Fruit fly (Drosophila melanogaster): Measurements from ENCODE around the gene CG18048.

Gene CG18048

DNA sequence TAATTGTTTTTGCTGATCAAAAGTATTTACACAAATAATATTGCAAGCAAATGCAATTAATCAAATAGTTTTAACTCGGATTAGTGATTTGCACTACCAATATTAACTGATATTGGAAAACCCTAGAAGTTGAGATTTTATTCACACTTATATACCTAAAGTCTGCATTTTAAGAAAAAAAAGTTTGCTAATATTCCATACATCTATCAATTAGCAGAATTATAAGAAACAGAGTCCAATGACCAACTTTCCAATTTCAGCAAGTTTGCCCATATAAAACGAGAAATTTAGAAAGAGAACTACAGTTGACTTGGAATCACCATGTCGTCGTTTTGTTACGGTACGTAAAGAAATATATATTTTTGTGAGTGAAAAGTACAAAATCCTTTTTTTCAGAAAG lies 39.3 kb upstream of the CG18048 start, which contains the start of gene CG46026:
Gene CG46026 (plus strand): TSS at position 301 of the 400 bp plus-strand sequence.
- no peak for TF ChIP-seq CG32264 (GFP tag; optimal IDR thresholded peaks at IDR 0.05)

DNA sequence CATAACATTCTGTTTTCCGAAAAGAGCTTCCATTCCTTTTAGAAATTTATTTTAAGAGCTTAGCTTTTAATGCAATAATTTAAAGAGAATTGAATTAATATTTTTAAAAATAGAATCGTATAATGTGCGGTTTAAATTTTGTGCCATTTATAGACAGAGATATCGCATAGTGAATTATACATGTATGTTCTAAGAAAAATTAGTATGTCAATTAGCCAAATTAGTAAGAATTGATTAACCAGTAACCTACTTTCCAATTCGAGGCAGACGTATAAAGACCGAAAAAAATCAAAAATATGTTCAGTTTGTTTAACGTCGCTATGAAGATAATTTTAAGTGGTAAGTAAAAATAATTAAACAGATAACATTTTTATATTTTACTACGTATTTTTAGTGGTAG lies 36.2 kb upstream of the CG18048 start, which contains the start of gene CG31560:
Gene CG31560 (plus strand): TSS at position 301 of the 400 bp plus-strand sequence.
- TF ChIP-seq sv (GFP tag; optimal IDR thresholded peaks at IDR 0.05) (no peak), HLH106 (tag; optimal IDR thresholded peaks at IDR 0.05) (no peak), GATAd (GFP tag; optimal IDR thresholded peaks at IDR 0.05) (no peak), sage (GFP tag; optimal IDR thresholded peaks at IDR 0.05) (no peak), Dif (GFP tag; optimal IDR thresholded peaks at IDR 0.05; ENCODE audit: partially characterized antibody) (no peak), Hnf4 (GFP tag; optimal IDR thresholded peaks at IDR 0.05) (no peak), ey (GFP tag; optimal IDR thresholded peaks at IDR 0.05) (no peak), dsf (GFP tag; optimal IDR thresholded peaks at IDR 0.05; ENCODE audit: borderline replicate concordance) (no peak), Rel (GFP tag; optimal IDR thresholded peaks at IDR 0.05) (no peak), Rel (tag; optimal IDR thresholded peaks at IDR 0.05) (no peak)

DNA sequence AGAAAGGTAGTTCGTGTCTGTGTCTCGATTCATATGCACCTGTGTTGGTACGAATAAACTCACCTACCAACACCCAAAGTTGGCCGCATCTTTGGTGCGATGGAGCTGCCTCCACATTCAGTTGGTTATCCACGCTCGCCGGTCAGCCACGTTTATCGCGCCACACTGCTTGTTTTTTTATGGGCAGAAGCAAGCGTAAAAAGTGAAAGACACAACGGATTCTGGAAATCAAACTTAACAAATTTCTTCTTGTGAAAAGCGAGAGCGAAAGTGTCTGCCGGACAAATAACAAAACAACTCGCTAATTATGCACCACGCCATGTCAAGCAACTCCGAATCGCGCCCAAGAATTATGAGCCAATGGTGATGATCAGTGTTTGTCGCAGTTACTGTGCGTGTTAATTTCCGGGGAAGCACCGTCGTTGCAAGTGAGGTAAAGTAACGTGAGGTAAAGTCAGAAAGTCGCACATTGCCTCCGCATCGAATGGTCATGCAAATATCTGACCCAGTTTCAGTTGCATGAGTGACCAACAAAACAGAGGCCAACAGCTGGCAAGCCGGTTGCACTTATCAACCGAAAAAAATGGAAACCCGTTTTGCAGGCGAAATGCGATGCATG lies 34.2 kb upstream of the CG18048 start, which contains the start of gene Osi17:
Gene Osi17 (plus strand): TSS at position 132 of the 619 bp plus-strand sequence.
- no peak for TF ChIP-seq tai (GFP tag; optimal IDR thresholded peaks at IDR 0.05)
- peak; percentile 16 for TF ChIP-seq fru (GFP tag; optimal IDR thresholded peaks at IDR 0.05)

DNA sequence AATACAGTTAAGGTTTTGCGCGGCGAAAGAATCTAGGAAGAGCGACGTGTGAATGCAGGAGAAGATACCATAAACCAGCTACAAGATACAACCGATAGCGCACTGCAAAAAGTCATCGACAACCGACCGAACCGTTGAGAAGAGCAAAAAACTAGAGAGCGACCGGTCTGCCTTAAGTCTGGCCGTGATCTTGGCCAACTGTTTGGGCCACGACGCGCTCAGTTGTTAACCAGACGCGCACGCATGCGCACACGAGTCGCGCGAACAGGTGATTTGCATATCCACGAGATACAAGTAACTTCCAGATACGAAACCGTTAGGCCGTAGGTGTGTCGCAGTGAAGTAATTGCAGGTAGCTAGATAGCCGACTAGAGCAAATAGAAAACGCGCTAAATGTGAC lies 30.8 kb upstream of the CG18048 start:
- TF ChIP-seq Hnf4 (GFP tag; optimal IDR thresholded peaks at IDR 0.05) (no peak), Abd-B (GFP tag; optimal IDR thresholded peaks at IDR 0.05) (no peak), usp (GFP tag; optimal IDR thresholded peaks at IDR 0.05) (no peak), ey (GFP tag; optimal IDR thresholded peaks at IDR 0.05) (no peak), HLH106 (tag; optimal IDR thresholded peaks at IDR 0.05) (no peak), brk (GFP tag; optimal IDR thresholded peaks at IDR 0.05) (no peak), fru (GFP tag; optimal IDR thresholded peaks at IDR 0.05) (no peak), Dfd (GFP tag; optimal IDR thresholded peaks at IDR 0.05) (no peak), foxo (GFP tag; optimal IDR thresholded peaks at IDR 0.05) (no peak), Dif (GFP tag; optimal IDR thresholded peaks at IDR 0.05; ENCODE audit: partially characterized antibody) (no peak)

DNA sequence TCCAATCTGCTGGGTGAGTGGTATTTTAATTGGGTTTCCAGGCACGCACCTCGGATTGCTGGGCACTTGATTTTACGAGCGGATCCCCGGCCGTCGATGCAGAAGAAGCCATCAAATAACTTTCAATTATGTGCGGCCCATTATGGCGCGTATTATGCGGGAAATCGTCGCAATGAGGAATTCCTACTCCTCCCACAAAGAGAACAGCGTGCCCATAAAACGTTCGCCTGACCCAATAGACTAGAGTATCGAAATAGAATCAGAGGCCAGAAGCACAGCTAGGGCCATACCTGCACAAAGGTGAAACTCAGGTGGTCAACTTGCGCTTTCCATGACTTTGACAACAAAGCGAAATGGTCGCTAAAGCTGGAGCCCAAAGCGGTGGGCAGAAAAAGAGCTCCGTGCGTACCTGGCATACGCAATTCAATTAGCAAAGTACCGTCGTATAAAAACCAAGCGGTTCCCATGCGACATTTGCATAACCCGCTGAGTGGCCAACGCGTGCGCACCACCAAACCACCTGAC lies 16.1 kb upstream of the CG18048 start, which contains the start of gene Osi18:
Gene Osi18 (plus strand): TSS at position 475 of the 525 bp plus-strand sequence.
- no peak for TF ChIP-seq Dfd (GFP tag; optimal IDR thresholded peaks at IDR 0.05)
- no peak for TF ChIP-seq Abd-B (GFP tag; optimal IDR thresholded peaks at IDR 0.05)
- no peak for TF ChIP-seq Hr78 (GFP tag; optimal IDR thresholded peaks at IDR 0.05)
- no peak for TF ChIP-seq CG32264 (GFP tag; optimal IDR thresholded peaks at IDR 0.05)
- TF ChIP-seq rgr (GFP tag; optimal IDR thresholded peaks at IDR 0.05): no peak
- no peak for TF ChIP-seq Dif (GFP tag; optimal IDR thresholded peaks at IDR 0.05; ENCODE audit: partially characterized antibody)
- TF ChIP-seq HLH106 (tag; optimal IDR thresholded peaks at IDR 0.05): no peak
- TF ChIP-seq Sp1 (GFP tag; optimal IDR thresholded peaks at IDR 0.05): no peak
- no peak for TF ChIP-seq Vsx2 (GFP tag; optimal IDR thresholded peaks at IDR 0.05; ENCODE audit: partially characterized antibody)
- no peak for TF ChIP-seq Mio (GFP tag; optimal IDR thresholded peaks at IDR 0.05)
- no peak for TF ChIP-seq Rel (GFP tag; optimal IDR thresholded peaks at IDR 0.05)
- no peak for TF ChIP-seq Rel (tag; optimal IDR thresholded peaks at IDR 0.05)
- TF ChIP-seq Jra (GFP tag; optimal IDR thresholded peaks at IDR 0.05): no peak
- TF ChIP-seq pan (optimal IDR thresholded peaks at IDR 0.05): no peak
- no peak for TF ChIP-seq h (GFP tag; optimal IDR thresholded peaks at IDR 0.05)
- no peak for TF ChIP-seq sage (GFP tag; optimal IDR thresholded peaks at IDR 0.05)
- no peak for TF ChIP-seq br (GFP tag; optimal IDR thresholded peaks at IDR 0.05)
- TF ChIP-seq fru (GFP tag; optimal IDR thresholded peaks at IDR 0.05): no peak
- TF ChIP-seq jim (GFP tag; optimal IDR thresholded peaks at IDR 0.05): no peak
- TF ChIP-seq brk (GFP tag; optimal IDR thresholded peaks at IDR 0.05): no peak

DNA sequence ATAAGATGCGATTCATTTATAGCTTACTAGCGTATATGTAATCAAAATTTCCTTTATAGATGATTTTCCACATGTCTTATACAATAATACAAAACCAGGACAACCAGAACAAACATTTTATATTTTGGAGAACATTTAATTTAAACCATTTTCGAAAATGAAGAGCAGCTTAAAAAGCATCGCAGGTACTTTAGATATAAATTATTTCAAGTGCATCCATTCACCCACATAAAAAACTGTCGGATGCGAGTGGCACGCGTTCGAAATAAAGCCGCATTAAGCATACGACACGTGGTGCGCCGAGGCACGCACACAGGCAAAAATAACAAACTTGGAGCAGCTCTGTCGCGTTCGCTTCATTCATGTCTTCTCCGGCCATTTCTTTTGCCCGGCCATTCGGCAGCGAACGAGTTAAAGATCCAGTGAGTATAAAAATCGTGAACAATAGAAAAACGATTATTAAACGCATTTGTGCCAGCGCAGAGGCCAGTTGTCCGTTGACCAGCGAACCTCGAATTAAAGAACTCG lies 10.9 kb upstream of the CG18048 start, which contains the start of gene Osi19:
Gene Osi19 (plus strand): TSS at position 457 of the 528 bp plus-strand sequence.
- no peak for TF ChIP-seq tai (GFP tag; optimal IDR thresholded peaks at IDR 0.05)
- TF ChIP-seq HLH106 (tag; optimal IDR thresholded peaks at IDR 0.05): no peak
- no peak for TF ChIP-seq dsf (GFP tag; optimal IDR thresholded peaks at IDR 0.05; ENCODE audit: borderline replicate concordance)
- no peak for TF ChIP-seq CG32264 (GFP tag; optimal IDR thresholded peaks at IDR 0.05)
- TF ChIP-seq Hr78 (GFP tag; optimal IDR thresholded peaks at IDR 0.05): no peak
- no peak for TF ChIP-seq Rel (GFP tag; optimal IDR thresholded peaks at IDR 0.05)
- no peak for TF ChIP-seq Rel (tag; optimal IDR thresholded peaks at IDR 0.05)
- no peak for TF ChIP-seq fru (GFP tag; optimal IDR thresholded peaks at IDR 0.05)
- no peak for TF ChIP-seq usp (GFP tag; optimal IDR thresholded peaks at IDR 0.05)
- TF ChIP-seq jim (GFP tag; optimal IDR thresholded peaks at IDR 0.05): no peak

Measured in whole organism, wandering third instar larva.